Worm (Caenorhabditis elegans) whole organism, late embryonic: ENCODE data around the gene mmad-1.

ENCODE experiments used
- ama-1 ChIP-seq: fragments of 150-350 bp; optimal IDR thresholded peaks from 2 replicates; lab custom pipeline; 2014
- ceh-45 ChIP-seq: fragments of 200-800 bp; sonication (Bioruptor generic); IDR thresholded peaks from 2 replicates; pipeline ENCODE4 v1.3.6; 2022; ENCODE audit warnings: missing genetic modification reagents, missing genetic modification characterization, missing compliant biosample characterization
- elt-4 ChIP-seq: sonication (generic microtip); optimal IDR thresholded peaks from 2 replicates; lab custom pipeline; 2016; ENCODE audit warnings: missing genetic modification characterization, missing compliant biosample characterization
- nhr-11 ChIP-seq: fragments of 150-350 bp; optimal IDR thresholded peaks from 2 replicates; lab custom pipeline; 2014; ENCODE audit warnings: missing biosample characterization, missing genetic modification characterization
- odd-2 ChIP-seq: sonication (generic microtip); optimal IDR thresholded peaks from 2 replicates; lab custom pipeline; 2017; ENCODE audit warnings: antibody characterized with exemption, mild to moderate bottlenecking, missing genetic modification characterization, missing compliant biosample characterization
- pha-4 ChIP-seq: fragments of 150-350 bp; optimal IDR thresholded peaks from 2 replicates; lab custom pipeline; 2018; ENCODE audit warnings: missing biosample characterization, missing genetic modification reagents, missing genetic modification characterization
- pqm-1 ChIP-seq: sonication (generic microtip); optimal IDR thresholded peaks from 2 replicates; lab custom pipeline; 2016; ENCODE audit warnings: missing genetic modification characterization, missing compliant biosample characterization
- pros-1 ChIP-seq: fragments of 150-350 bp; optimal IDR thresholded peaks from 2 replicates; lab custom pipeline; 2014; ENCODE audit warnings: missing biosample characterization, missing genetic modification reagents, missing genetic modification characterization
- sox-2 ChIP-seq: fragments of 200-800 bp; sonication (Bioruptor generic); IDR thresholded peaks from 2 replicates; pipeline ENCODE4 v1.3.6; 2022; ENCODE audit warnings: missing genetic modification reagents, missing genetic modification characterization, missing compliant biosample characterization
- syd-9 ChIP-seq: sonication (generic microtip); optimal IDR thresholded peaks from 2 replicates; lab custom pipeline; 2016; ENCODE audit warnings: mild to moderate bottlenecking, missing genetic modification characterization, moderate library complexity, missing compliant biosample characterization
- ztf-16 ChIP-seq: sonication (generic microtip); optimal IDR thresholded peaks from 2 replicates; lab custom pipeline; 2017; ENCODE audit warnings: missing genetic modification characterization, missing compliant biosample characterization

DNA sequence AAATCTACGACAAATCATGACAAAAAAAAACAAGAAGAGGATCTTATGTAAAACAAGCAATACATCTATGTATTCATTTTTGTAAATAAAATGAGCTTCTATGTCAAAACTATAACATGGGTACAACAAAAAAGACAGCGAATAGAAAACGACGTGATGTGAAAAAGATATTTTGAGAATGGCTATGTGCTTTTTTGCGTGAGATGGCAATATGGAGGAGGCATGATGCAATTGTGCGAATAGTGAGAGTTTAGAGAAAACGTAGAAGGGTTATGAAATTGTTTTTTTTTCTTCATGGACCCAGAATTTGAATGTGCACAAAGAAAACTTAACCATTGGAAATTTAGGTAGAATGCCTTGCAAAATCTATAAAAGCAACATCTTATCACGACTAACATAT lies 17.2 kb upstream of the mmad-1 start:
- TF ChIP-seq syd-9 (no peak), sox-2 (GFP tag; lab: Robert Waterston, UW) (no peak), ama-1 (no peak), pqm-1 (tag; lab: Kevin White, UChicago) (no peak), ceh-45 (GFP tag; lab: Robert Waterston, UW) (no peak), odd-2 (tag; lab: Kevin White, UChicago) (no peak), nhr-11 (tag; lab: Kevin White, UChicago) (no peak), pros-1 (no peak), pha-4 (no peak), elt-4 (tag; lab: Kevin White, UChicago) (no peak), ztf-16 (tag; lab: Kevin White, UChicago) (no peak)
